Worm (Caenorhabditis elegans) whole organism, late embryonic: ENCODE data around the gene mod-1.

Experiments
- C08G9.2 ChIP-seq: sonication (generic microtip); optimal IDR thresholded peaks from 2 replicates; lab custom pipeline; 2016; ENCODE audit warnings: mild to moderate bottlenecking, missing genetic modification characterization, moderate library complexity, missing compliant biosample characterization
- ama-1 ChIP-seq: fragments of 150-350 bp; optimal IDR thresholded peaks from 2 replicates; lab custom pipeline; 2014
- ceh-2 ChIP-seq: sonication (generic microtip); optimal IDR thresholded peaks from 2 replicates; lab custom pipeline; 2016; ENCODE audit warnings: missing genotype, missing genetic modification characterization, missing compliant biosample characterization
- elt-2 ChIP-seq: sonication (generic microtip); optimal IDR thresholded peaks from 2 replicates; lab custom pipeline; 2016; ENCODE audit warnings: missing genetic modification reagents, missing genetic modification characterization, missing compliant biosample characterization
- ets-4 ChIP-seq: sonication (generic microtip); optimal IDR thresholded peaks from 2 replicates; lab custom pipeline; 2016; ENCODE audit warnings: missing genetic modification characterization, missing compliant biosample characterization
- hlh-30 ChIP-seq: sonication (generic microtip); optimal IDR thresholded peaks from 2 replicates; lab custom pipeline; 2017; ENCODE audit warnings: antibody characterized with exemption, missing genetic modification characterization, missing compliant biosample characterization; ENCODE audit not compliant: insufficient read depth
- hlh-6 ChIP-seq: sonication (generic microtip); optimal IDR thresholded peaks from 2 replicates; lab custom pipeline; 2016; ENCODE audit warnings: missing genotype, missing genetic modification characterization, missing compliant biosample characterization
- hlh-8 ChIP-seq: sonication (generic microtip); optimal IDR thresholded peaks from 2 replicates; lab custom pipeline; 2016; ENCODE audit warnings: missing genotype, missing genetic modification characterization, missing compliant biosample characterization
- mec-3 ChIP-seq: sonication (generic microtip); optimal IDR thresholded peaks from 2 replicates; lab custom pipeline; 2016; ENCODE audit warnings: borderline replicate concordance, missing genetic modification characterization, missing compliant biosample characterization
- nhr-11 ChIP-seq: fragments of 150-350 bp; optimal IDR thresholded peaks from 2 replicates; lab custom pipeline; 2014; ENCODE audit warnings: missing biosample characterization, missing genetic modification characterization
- pqm-1 ChIP-seq: sonication (generic microtip); optimal IDR thresholded peaks from 2 replicates; lab custom pipeline; 2016; ENCODE audit warnings: missing genetic modification characterization, missing compliant biosample characterization
- tbx-2 ChIP-seq: sonication (generic microtip); optimal IDR thresholded peaks from 2 replicates; lab custom pipeline; 2016; ENCODE audit warnings: missing genetic modification characterization, missing compliant biosample characterization
- unc-42 ChIP-seq: sonication (generic microtip); optimal IDR thresholded peaks from 2 replicates; lab custom pipeline; 2016; ENCODE audit warnings: missing genotype, missing genetic modification characterization, missing compliant biosample characterization
- unc-55 ChIP-seq: sonication (generic microtip); optimal IDR thresholded peaks from 2 replicates; lab custom pipeline; 2017; ENCODE audit warnings: missing biosample characterization, missing genetic modification reagents, missing genetic modification characterization

DNA sequence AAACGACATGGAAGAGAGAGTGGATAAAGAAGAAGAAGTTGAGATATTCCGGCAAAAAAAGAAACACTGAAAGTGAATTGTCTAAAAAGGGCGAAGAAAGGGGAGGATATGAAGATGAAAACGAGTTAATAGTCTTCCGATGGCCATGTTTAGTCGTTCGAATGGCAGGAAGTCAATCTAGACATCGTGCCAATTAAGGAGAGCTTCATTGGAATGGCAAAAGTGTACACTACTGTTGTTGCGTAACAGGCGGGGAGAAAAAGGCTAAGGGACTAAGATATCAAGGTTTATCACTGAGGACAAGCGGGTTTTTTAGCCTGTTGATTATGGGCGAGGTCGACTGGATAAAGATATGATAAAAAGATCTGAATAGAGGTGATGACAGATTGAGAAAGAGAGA lies 32.3 kb upstream of the mod-1 start:
- no peak for TF ChIP-seq hlh-6 (tag; lab: Kevin White, UChicago)
- no peak for TF ChIP-seq C08G9.2
- no peak for TF ChIP-seq elt-2 (tag; lab: Kevin White, UChicago)
- TF ChIP-seq mec-3 = no peak
- no peak for TF ChIP-seq pqm-1 (tag; lab: Kevin White, UChicago)
- no peak for TF ChIP-seq ets-4 (tag; lab: Kevin White, UChicago)
- TF ChIP-seq hlh-8 (tag; lab: Kevin White, UChicago) = no peak
- TF ChIP-seq ama-1 (lab: Kevin White, UChicago) = no peak
- TF ChIP-seq tbx-2 = no peak
- no peak for TF ChIP-seq unc-55 (GFP tag; lab: Kevin White, UChicago)
- no peak for TF ChIP-seq unc-42 (tag; lab: Kevin White, UChicago)
- no peak for TF ChIP-seq nhr-11 (tag; lab: Kevin White, UChicago)
- TF ChIP-seq ceh-2 (tag; lab: Kevin White, UChicago) = no peak
- TF ChIP-seq hlh-30 (tag; lab: Kevin White, UChicago) = no peak
